Worm (Caenorhabditis elegans) whole organism, young adult: ENCODE results near the gene prk-1.

Experiments
- B0336.3 ChIP-seq: fragments of 200-800 bp; sonication (Bioruptor generic); IDR thresholded peaks from 2 replicates; pipeline ENCODE4 v1.3.6; 2022; ENCODE audit warnings: missing genetic modification characterization, missing compliant biosample characterization
- C17E4.6 ChIP-seq: fragments of 200-800 bp; sonication (Bioruptor generic); IDR thresholded peaks from 2 replicates; pipeline ENCODE4 v1.3.6; 2022; ENCODE audit warnings: missing genetic modification reagents, missing genetic modification characterization, missing compliant biosample characterization
- D2030.7 ChIP-seq: fragments of 200-800 bp; sonication (Bioruptor generic); IDR thresholded peaks from 2 replicates; pipeline ENCODE4 v1.3.6; 2022; ENCODE audit warnings: missing genetic modification reagents, missing genetic modification characterization, missing compliant biosample characterization
- F22D6.2 ChIP-seq: sonication (generic microtip); optimal IDR thresholded peaks from 2 replicates; lab custom pipeline; 2016; ENCODE audit warnings: mild to moderate bottlenecking, missing genetic modification characterization, missing compliant biosample characterization
- F23B12.7 ChIP-seq: sonication (generic microtip); optimal IDR thresholded peaks from 2 replicates; lab custom pipeline; 2017; ENCODE audit warnings: missing genetic modification characterization, mild to moderate bottlenecking, missing compliant biosample characterization, antibody characterized with exemption, moderate library complexity; ENCODE audit not compliant: insufficient read depth
- F49E8.2 ChIP-seq: sonication (generic microtip); optimal IDR thresholded peaks from 3 replicates; lab custom pipeline; 2017; ENCODE audit warnings: missing genetic modification characterization, mild to moderate bottlenecking, missing compliant biosample characterization, antibody characterized with exemption, moderate library complexity; ENCODE audit not compliant: insufficient read depth
- K11D2.4 ChIP-seq: fragments of 200-800 bp; sonication (Bioruptor generic); IDR thresholded peaks from 2 replicates; pipeline ENCODE4 v1.3.6; 2022; ENCODE audit warnings: missing genetic modification reagents, missing genetic modification characterization, missing compliant biosample characterization
- T07F8.4 ChIP-seq: sonication (generic microtip); optimal IDR thresholded peaks from 2 replicates; lab custom pipeline; 2016; ENCODE audit warnings: mild to moderate bottlenecking, missing genetic modification characterization, moderate library complexity, missing compliant biosample characterization
- Y53F4B.3 ChIP-seq: fragments of 200-800 bp; sonication (Bioruptor generic); IDR thresholded peaks from 2 replicates; pipeline ENCODE4 v1.3.6; 2022; ENCODE audit warnings: missing genetic modification reagents, missing genetic modification characterization, missing compliant biosample characterization
- Y67H2A.10 ChIP-seq: fragments of 200-800 bp; sonication (Bioruptor generic); conservative IDR thresholded peaks from 2 replicates; pipeline ENCODE4 v1.3.6; 2022; ENCODE audit warnings: missing genetic modification reagents, missing genetic modification characterization, missing compliant biosample characterization
- Y79H2A.3 ChIP-seq: fragments of 200-800 bp; sonication (Bioruptor generic); conservative IDR thresholded peaks from 2 replicates; pipeline ENCODE4 v1.3.6; 2022; ENCODE audit warnings: missing genetic modification reagents, missing genetic modification characterization, missing compliant biosample characterization
- Y95B8A.8 ChIP-seq: fragments of 200-800 bp; sonication (Bioruptor generic); IDR thresholded peaks from 2 replicates; pipeline ENCODE4 v1.3.6; 2022; ENCODE audit warnings: missing genetic modification reagents, missing genetic modification characterization, missing compliant biosample characterization
- ZK185.1 ChIP-seq: sonication (generic microtip); optimal IDR thresholded peaks from 2 replicates; lab custom pipeline; 2016; ENCODE audit warnings: mild to moderate bottlenecking, missing genetic modification characterization, missing compliant biosample characterization; ENCODE audit not compliant: poor library complexity, severe bottlenecking
- bed-1 ChIP-seq: fragments of 200-800 bp; sonication (Bioruptor generic); IDR thresholded peaks from 2 replicates; pipeline ENCODE4 v1.3.6; 2022; ENCODE audit warnings: missing genetic modification reagents, missing genetic modification characterization, missing compliant biosample characterization
- cebp-1 ChIP-seq, 2 experiments: fragments of 200-800 bp in 1 of 2; sonication (Bioruptor generic) in 1 of 2; sonication (generic microtip) in 1 of 2; IDR thresholded peaks in 1 of 2; optimal IDR thresholded peaks in 1 of 2; 2 replicates each; pipeline versions ENCODE4 v1.3.6 to Lab custom; 2017 to 2022; ENCODE audit warnings: missing compliant biosample characterization in 2 of 2, missing genetic modification characterization in 2 of 2, mild to moderate bottlenecking in 1 of 2, missing genetic modification reagents in 1 of 2, moderate library complexity in 1 of 2
- ceh-58 ChIP-seq: fragments of 200-800 bp; sonication (Bioruptor generic); IDR thresholded peaks from 2 replicates; pipeline ENCODE4 v1.3.6; 2022; ENCODE audit warnings: missing genetic modification characterization, missing compliant biosample characterization
- egrh-3 ChIP-seq: fragments of 200-800 bp; sonication (Bioruptor generic); IDR thresholded peaks from 2 replicates; pipeline ENCODE4 v1.3.6; 2022; ENCODE audit warnings: missing genetic modification reagents, missing genetic modification characterization, missing compliant biosample characterization
- fkh-3 ChIP-seq: sonication (generic microtip); optimal IDR thresholded peaks from 2 replicates; lab custom pipeline; 2016; ENCODE audit warnings: mild to moderate bottlenecking, missing genetic modification characterization, missing compliant biosample characterization
- hmg-1.2 ChIP-seq: fragments of 200-800 bp; sonication (Bioruptor generic); IDR thresholded peaks from 2 replicates; pipeline ENCODE4 v1.3.6; 2022; ENCODE audit warnings: missing genetic modification reagents, missing genetic modification characterization, missing compliant biosample characterization
- let-607 ChIP-seq, 2 experiments: fragments of 200-800 bp in 1 of 2; sonication (Bioruptor generic) in 1 of 2; sonication (generic microtip) in 1 of 2; optimal IDR thresholded peaks; 2 replicates each; lab custom pipeline; 2016 to 2018; ENCODE audit warnings: mild to moderate bottlenecking in 2 of 2, missing compliant biosample characterization in 2 of 2, missing genetic modification characterization in 2 of 2, moderate library complexity in 2 of 2, missing genotype in 1 of 2
- lin-35 ChIP-seq, 3 experiments: fragments of 150-350 bp in 2 of 3; sonication (generic microtip) in 1 of 3; optimal IDR thresholded peaks; 2 replicates each; lab custom pipeline; 2014 to 2018; ENCODE audit warnings: missing biosample characterization in 3 of 3, missing genetic modification characterization in 3 of 3, missing genetic modification reagents in 3 of 3
- lin-40 ChIP-seq: sonication (generic microtip); optimal IDR thresholded peaks from 2 replicates; lab custom pipeline; 2016; ENCODE audit warnings: missing genetic modification characterization, mild to moderate bottlenecking, missing compliant biosample characterization, missing genotype, missing genetic modification reagents
- lir-1 ChIP-seq: fragments of 200-800 bp; sonication (Bioruptor generic); conservative IDR thresholded peaks from 2 replicates; pipeline ENCODE4 v1.3.6; 2022; ENCODE audit warnings: missing genetic modification reagents, missing genetic modification characterization, missing compliant biosample characterization
- lsy-27 ChIP-seq: sonication (generic microtip); optimal IDR thresholded peaks from 2 replicates; lab custom pipeline; 2017; ENCODE audit warnings: missing genetic modification characterization, mild to moderate bottlenecking, missing compliant biosample characterization, antibody characterized with exemption, missing genotype, borderline replicate concordance; ENCODE audit not compliant: insufficient read depth
- madf-3 ChIP-seq: fragments of 200-800 bp; sonication (Bioruptor generic); IDR thresholded peaks from 2 replicates; pipeline ENCODE4 v1.3.6; 2022; ENCODE audit warnings: missing genetic modification reagents, missing genetic modification characterization, missing compliant biosample characterization
- mcd-1 ChIP-seq: fragments of 200-800 bp; sonication (Bioruptor generic); IDR thresholded peaks from 2 replicates; pipeline ENCODE4 v1.3.6; 2022; ENCODE audit warnings: missing genetic modification reagents, missing genetic modification characterization, missing compliant biosample characterization
- mes-4 ChIP-seq: sonication (generic microtip); optimal IDR thresholded peaks from 2 replicates; lab custom pipeline; 2016; ENCODE audit warnings: missing genotype, missing genetic modification characterization, missing compliant biosample characterization
- nfya-1 ChIP-seq: sonication (generic microtip); optimal IDR thresholded peaks from 2 replicates; lab custom pipeline; 2017; ENCODE audit warnings: antibody characterized with exemption, missing compliant biosample characterization, missing genetic modification characterization, borderline replicate concordance; ENCODE audit not compliant: insufficient read depth
- nhr-120 ChIP-seq: fragments of 200-800 bp; sonication (Bioruptor generic); IDR thresholded peaks from 2 replicates; pipeline ENCODE4 v1.3.6; 2022; ENCODE audit warnings: missing genetic modification characterization, missing compliant biosample characterization
- nhr-179 ChIP-seq: sonication (generic microtip); optimal IDR thresholded peaks from 2 replicates; lab custom pipeline; 2016; ENCODE audit warnings: mild to moderate bottlenecking, missing genetic modification characterization, missing compliant biosample characterization
- nhr-80 ChIP-seq: sonication (generic microtip); optimal IDR thresholded peaks from 2 replicates; lab custom pipeline; 2016; ENCODE audit warnings: missing genetic modification characterization, missing compliant biosample characterization
- snpc-1.1 ChIP-seq: sonication (generic microtip); optimal IDR thresholded peaks from 2 replicates; lab custom pipeline; 2017; ENCODE audit warnings: missing genetic modification characterization, mild to moderate bottlenecking, missing compliant biosample characterization, antibody characterized with exemption, moderate library complexity, missing genotype, missing genetic modification reagents; ENCODE audit not compliant: insufficient read depth
- snpc-1.3 ChIP-seq: sonication (generic microtip); optimal IDR thresholded peaks from 2 replicates; lab custom pipeline; 2017; ENCODE audit warnings: missing genetic modification characterization, mild to moderate bottlenecking, missing compliant biosample characterization, antibody characterized with exemption, moderate library complexity, missing genotype, missing genetic modification reagents; ENCODE audit not compliant: insufficient read depth
- tbp1 ChIP-seq: fragments of 200-800 bp; sonication (Bioruptor generic); optimal IDR thresholded peaks from 2 replicates; lab custom pipeline; 2018; ENCODE audit warnings: mild to moderate bottlenecking, missing genetic modification characterization, missing compliant biosample characterization
- tbx-9 ChIP-seq: sonication (generic microtip); optimal IDR thresholded peaks from 2 replicates; lab custom pipeline; 2016; ENCODE audit warnings: borderline replicate concordance, missing genetic modification characterization, inconsistent platforms, missing compliant biosample characterization
- unc-130 ChIP-seq: sonication (generic microtip); optimal IDR thresholded peaks from 2 replicates; lab custom pipeline; 2016; ENCODE audit warnings: missing genetic modification reagents, missing genetic modification characterization, missing compliant biosample characterization
- xnd-1 ChIP-seq: sonication (generic microtip); optimal IDR thresholded peaks from 2 replicates; lab custom pipeline; 2016; ENCODE audit warnings: missing genotype, missing genetic modification reagents, missing genetic modification characterization, missing compliant biosample characterization
- ztf-26 ChIP-seq: sonication (generic microtip); optimal IDR thresholded peaks from 2 replicates; lab custom pipeline; 2017; ENCODE audit warnings: missing genetic modification characterization, missing compliant biosample characterization

prk-1 gene

DNA sequence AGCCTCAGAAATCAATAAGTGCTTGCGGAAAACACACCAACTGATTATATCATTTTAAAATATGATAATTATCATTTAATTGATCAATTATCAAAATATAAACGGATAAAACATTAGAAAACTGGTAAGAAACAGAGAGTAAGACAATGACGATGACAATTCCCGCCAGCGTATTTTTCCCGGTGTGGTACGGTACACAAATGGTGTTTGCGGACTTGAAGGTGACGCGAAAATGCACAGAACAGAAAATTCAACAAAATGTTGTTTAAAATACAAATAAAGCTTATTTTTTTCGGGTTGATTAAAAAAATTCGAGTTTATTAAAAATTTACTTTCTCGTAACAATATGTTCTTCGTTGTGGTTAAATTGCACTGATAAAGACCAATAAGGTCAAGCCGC is 28.8 kb upstream of the prk-1 start (continued):
- peak; percentile 47; the same call in 1 of the 2 replicates for TF ChIP-seq hmg-1.2 (GFP tag; lab: Robert Waterston, UW)
- TF ChIP-seq F23B12.7 (tag; lab: Kevin White, UChicago) = peak; percentile 63
- 0 out of 2 replicates have a peak, but pooled peaks have one; percentile 9 for TF ChIP-seq mcd-1 (GFP tag; lab: Robert Waterston, UW)
- peak; percentile 69 for TF ChIP-seq D2030.7 (GFP tag; lab: Robert Waterston, UW)
- TF ChIP-seq snpc-1.3 (tag; lab: Kevin White, UChicago) = peak; percentile 42
- TF ChIP-seq Y95B8A.8 (GFP tag; lab: Robert Waterston, UW) = 0 out of 2 replicates have a peak, but pooled peaks have one; percentile 7
- no peak for TF ChIP-seq nhr-120 (GFP tag; lab: Robert Waterston, UW)
- TF ChIP-seq nhr-179 (tag; lab: Kevin White, UChicago) = no peak
- peak; percentile 19 for TF ChIP-seq tbp1 (GFP tag; lab: Kevin White, UChicago)
- TF ChIP-seq xnd-1 (tag; lab: Kevin White, UChicago) = peak; percentile 75
- TF ChIP-seq unc-130 (GFP tag; lab: Kevin White, UChicago) = peak; percentile 46
- TF ChIP-seq lir-1 (GFP tag; lab: Robert Waterston, UW) = peak; percentile 36; the same call in 1 of the 2 replicates
- TF ChIP-seq lin-40 (tag; lab: Kevin White, UChicago) = no peak
- peak in 1 of 3 experiments; percentile 51 for TF ChIP-seq lin-35 (GFP tag; optimal IDR thresholded peaks at IDR 0.05; lab: Kevin White, UChicago)
- TF ChIP-seq madf-3 (GFP tag; lab: Robert Waterston, UW) = peak; percentile 77
- TF ChIP-seq snpc-1.1 (tag; lab: Kevin White, UChicago) = peak; percentile 15
- TF ChIP-seq bed-1 (GFP tag; lab: Robert Waterston, UW) = no peak
- no peak for TF ChIP-seq cebp-1 (GFP tag; IDR thresholded peaks at IDR 0.05; lab: Robert Waterston, UW)
- peak; percentile 17 for TF ChIP-seq cebp-1 (tag; optimal IDR thresholded peaks at IDR 0.05; lab: Kevin White, UChicago)

DNA sequence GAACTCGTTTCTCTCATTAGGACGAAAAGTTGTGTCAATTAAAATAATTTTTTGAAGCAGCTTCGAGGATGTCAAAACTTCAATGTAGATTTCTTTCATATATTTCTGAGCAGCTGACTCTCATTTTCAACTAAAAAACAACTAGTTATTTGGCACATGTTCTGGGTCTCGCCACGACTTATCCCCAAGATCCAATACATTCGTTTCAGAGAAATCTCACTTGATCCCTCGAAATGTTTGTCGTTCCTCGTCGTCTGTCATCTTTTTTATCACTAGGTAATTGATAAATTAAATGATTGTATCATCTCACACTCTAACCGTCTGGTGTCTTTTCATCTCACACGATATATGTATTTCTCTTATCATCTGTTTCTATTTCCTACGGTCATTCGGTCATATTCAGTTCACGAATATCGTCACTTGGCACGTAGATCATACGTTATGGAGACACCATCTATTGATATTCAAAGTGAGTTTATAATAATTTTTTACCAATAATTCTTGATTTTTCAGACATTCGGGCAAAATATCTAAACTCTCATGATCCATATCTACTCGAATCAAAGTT is 27.9 kb upstream of the prk-1 start, which contains the start of the genes rpn-6.1 and F57B9.1:
Gene rpn-6.1 (minus strand): TSS at position 65 of the 568 bp plus-strand sequence.
Gene F57B9.1 (plus strand): TSS at position 154 of the 568 bp plus-strand sequence.
- no peak for TF ChIP-seq cebp-1 (GFP tag; IDR thresholded peaks at IDR 0.05; lab: Robert Waterston, UW)
- TF ChIP-seq cebp-1 (tag; optimal IDR thresholded peaks at IDR 0.05; lab: Kevin White, UChicago) = peak; percentile 22
- TF ChIP-seq lsy-27 (tag; lab: Kevin White, UChicago) = no peak
- 0 out of 2 replicates have a peak, but pooled peaks have one; percentile 12 for TF ChIP-seq hmg-1.2 (GFP tag; lab: Robert Waterston, UW)
- peak; percentile 13 for TF ChIP-seq ZK185.1 (tag; lab: Kevin White, UChicago)
- no peak for TF ChIP-seq fkh-3
- TF ChIP-seq nhr-80 (tag; lab: Kevin White, UChicago) = peak; percentile 23
- TF ChIP-seq C17E4.6 (GFP tag; lab: Robert Waterston, UW) = no peak
- no peak for TF ChIP-seq ceh-58 (GFP tag; lab: Robert Waterston, UW)

- no peak for TF ChIP-seq mcd-1 (GFP tag; lab: Robert Waterston, UW)
- TF ChIP-seq nfya-1 = no peak
- no peak for TF ChIP-seq F22D6.2
- TF ChIP-seq F49E8.2 = peak; percentile 47
- TF ChIP-seq ztf-26 = no peak
- no peak for TF ChIP-seq mes-4 (tag; lab: Kevin White, UChicago)
- TF ChIP-seq nhr-80 (tag; lab: Kevin White, UChicago) = no peak
- no peak for TF ChIP-seq cebp-1 (GFP tag; IDR thresholded peaks at IDR 0.05; lab: Robert Waterston, UW)
- no peak for TF ChIP-seq cebp-1 (tag; optimal IDR thresholded peaks at IDR 0.05; lab: Kevin White, UChicago)
- no peak for TF ChIP-seq C17E4.6 (GFP tag; lab: Robert Waterston, UW)
- no peak for TF ChIP-seq Y67H2A.10
- no peak for TF ChIP-seq lir-1 (GFP tag; lab: Robert Waterston, UW)
- TF ChIP-seq K11D2.4 (GFP tag; lab: Robert Waterston, UW) = no peak
- TF ChIP-seq Y79H2A.3 = no peak
- TF ChIP-seq unc-130 (GFP tag; lab: Kevin White, UChicago) = no peak
- no peak for TF ChIP-seq xnd-1 (tag; lab: Kevin White, UChicago)
- no peak for TF ChIP-seq B0336.3 (GFP tag; lab: Robert Waterston, UW)
- TF ChIP-seq Y53F4B.3 (GFP tag; lab: Robert Waterston, UW) = no peak
- TF ChIP-seq nhr-179 (tag; lab: Kevin White, UChicago) = no peak
- no peak for TF ChIP-seq T07F8.4 (tag; lab: Kevin White, UChicago)
- no peak for TF ChIP-seq lin-40 (tag; lab: Kevin White, UChicago)
- peak; percentile 49; the same call in 1 of the 2 replicates for TF ChIP-seq egrh-3
- TF ChIP-seq lin-35 (GFP tag; optimal IDR thresholded peaks at IDR 0.05; lab: Kevin White, UChicago) = peak in 1 of 3 experiments; percentile 52
- TF ChIP-seq let-607 (tag; optimal IDR thresholded peaks at IDR 0.05; lab: Kevin White, UChicago) = no peak
- no peak for TF ChIP-seq tbx-9 (tag; lab: Kevin White, UChicago)
These were observed 21.8 kb upstream of the prk-1 start, which contains the start of gene panl-2 for ce11 chrIII:6968080-6968639. panl-2 (minus strand) TSS chrIII:6968130.
